Worm (Caenorhabditis elegans) whole organism, L4 larva: ENCODE results near the gene T05A8.6.
A peak's percentile ranks its signal among the peaks of the same experiment; 100 is the strongest.

Experiments
- F44E2.7 ChIP-seq: fragments of 200-800 bp; sonication (Bioruptor generic); IDR thresholded peaks from 2 replicates; pipeline ENCODE4 v2.1.2; 2022; ENCODE audit warnings: missing genetic modification characterization, missing compliant biosample characterization
- F49E8.2 ChIP-seq: sonication (generic microtip); optimal IDR thresholded peaks from 2 replicates; lab custom pipeline; 2016; ENCODE audit warnings: missing compliant biosample characterization, mild to moderate bottlenecking, missing genetic modification characterization, borderline replicate concordance
- ZK337.2 ChIP-seq: fragments of 200-800 bp; sonication (Bioruptor generic); IDR thresholded peaks from 2 replicates; pipeline ENCODE4 v1.3.6; 2022; ENCODE audit warnings: missing genetic modification reagents, missing genetic modification characterization, missing compliant biosample characterization
- aly-2 ChIP-seq: sonication (generic microtip); optimal IDR thresholded peaks from 2 replicates; lab custom pipeline; 2018; ENCODE audit warnings: missing biosample characterization, missing genetic modification characterization
- ceh-20 ChIP-seq: fragments of 200-800 bp; sonication (Bioruptor generic); IDR thresholded peaks from 2 replicates; pipeline ENCODE4 v1.3.6; 2022; ENCODE audit warnings: missing genetic modification reagents, missing genetic modification characterization, missing compliant biosample characterization
- ceh-32 ChIP-seq: sonication (generic microtip); optimal IDR thresholded peaks from 2 replicates; lab custom pipeline; 2016; ENCODE audit warnings: mild to moderate bottlenecking, missing genetic modification characterization, missing compliant biosample characterization; ENCODE audit not compliant: poor library complexity
- ces-1 ChIP-seq: fragments of 150-350 bp; sonication (generic microtip); optimal IDR thresholded peaks from 4 replicates; lab custom pipeline; 2014; ENCODE audit warnings: missing biosample characterization, missing genetic modification reagents, missing genetic modification characterization
- ctbp-1 ChIP-seq: fragments of 200-800 bp; sonication (Bioruptor generic); IDR thresholded peaks from 2 replicates; pipeline ENCODE4 v1.3.6; 2022; ENCODE audit warnings: missing genetic modification reagents, missing genetic modification characterization, missing compliant biosample characterization
- daf-16 ChIP-seq, 3 experiments: sonication (generic microtip); optimal IDR thresholded peaks; 2 replicates each; lab custom pipeline; 2016 to 2017; ENCODE audit warnings: missing genetic modification characterization in 3 of 3, missing genetic modification reagents in 3 of 3, mild to moderate bottlenecking in 2 of 3, missing compliant biosample characterization in 2 of 3, missing biosample characterization in 1 of 3, moderate library complexity in 1 of 3
- daf-8 ChIP-seq: fragments of 200-800 bp; sonication (Bioruptor generic); IDR thresholded peaks from 2 replicates; pipeline ENCODE4 v1.3.6; 2022; ENCODE audit warnings: missing genetic modification characterization, missing compliant biosample characterization
- dmd-8 ChIP-seq: fragments of 200-800 bp; sonication (Bioruptor generic); IDR thresholded peaks from 2 replicates; pipeline ENCODE4 v1.3.6; 2022; ENCODE audit warnings: missing genetic modification characterization, missing compliant biosample characterization
- dmd-9 ChIP-seq: fragments of 200-800 bp; sonication (Bioruptor generic); IDR thresholded peaks from 2 replicates; pipeline ENCODE4 v1.3.6; 2022; ENCODE audit warnings: missing genetic modification reagents, missing genetic modification characterization, missing compliant biosample characterization
- egl-27 ChIP-seq: sonication (generic microtip); optimal IDR thresholded peaks from 3 replicates; lab custom pipeline; 2017; ENCODE audit warnings: missing biosample characterization, missing genetic modification reagents, missing genetic modification characterization
- fkh-10 ChIP-seq: fragments of 150-350 bp; optimal IDR thresholded peaks from 2 replicates; lab custom pipeline; 2014; ENCODE audit warnings: missing biosample characterization, missing genetic modification reagents, missing genetic modification characterization
- fos-1 ChIP-seq: fragments of 150-350 bp; optimal IDR thresholded peaks from 2 replicates; lab custom pipeline; 2014; ENCODE audit warnings: missing biosample characterization, missing genetic modification characterization
- hif-1 ChIP-seq, 2 experiments: sonication (generic microtip); optimal IDR thresholded peaks; 2 replicates each; lab custom pipeline; 2016 to 2017; ENCODE audit warnings: missing compliant biosample characterization in 2 of 2, missing genetic modification characterization in 2 of 2, missing genetic modification reagents in 2 of 2, missing genotype in 2 of 2, mild to moderate bottlenecking in 1 of 2
- hmg-1.1 ChIP-seq: fragments of 200-800 bp; sonication (Bioruptor generic); IDR thresholded peaks from 2 replicates; pipeline ENCODE4 v1.3.6; 2022; ENCODE audit warnings: missing genetic modification reagents, missing genetic modification characterization, missing compliant biosample characterization
- lim-7 ChIP-seq: fragments of 200-800 bp; sonication (Bioruptor generic); IDR thresholded peaks from 2 replicates; pipeline ENCODE4 v1.3.6; 2022; ENCODE audit warnings: missing genetic modification characterization, missing compliant biosample characterization
- lin-15B ChIP-seq: fragments of 150-350 bp; sonication (generic microtip); optimal IDR thresholded peaks from 3 replicates; lab custom pipeline; 2014; ENCODE audit warnings: missing biosample characterization, missing genetic modification characterization
- mep-1 ChIP-seq: fragments of 150-350 bp; sonication (generic microtip); optimal IDR thresholded peaks from 3 replicates; lab custom pipeline; 2014; ENCODE audit warnings: missing biosample characterization, missing genetic modification characterization
- nhr-102 ChIP-seq: sonication (generic microtip); optimal IDR thresholded peaks from 2 replicates; lab custom pipeline; 2016; ENCODE audit warnings: mild to moderate bottlenecking, missing genetic modification characterization, moderate library complexity, missing compliant biosample characterization
- nhr-111 ChIP-seq: fragments of 200-800 bp; sonication (Bioruptor generic); optimal IDR thresholded peaks from 2 replicates; lab custom pipeline; 2018; ENCODE audit warnings: mild to moderate bottlenecking, missing genetic modification characterization, missing compliant biosample characterization
- nhr-25 ChIP-seq: sonication (generic microtip); optimal IDR thresholded peaks from 2 replicates; lab custom pipeline; 2017; ENCODE audit warnings: missing genetic modification characterization, mild to moderate bottlenecking, missing compliant biosample characterization, antibody characterized with exemption, moderate library complexity, borderline replicate concordance; ENCODE audit not compliant: insufficient read depth
- nhr-28 ChIP-seq: fragments of 150-350 bp; optimal IDR thresholded peaks from 2 replicates; lab custom pipeline; 2014; ENCODE audit warnings: missing biosample characterization, missing genetic modification characterization
- nhr-41 ChIP-seq: fragments of 200-800 bp; sonication (Bioruptor generic); IDR thresholded peaks from 2 replicates; pipeline ENCODE4 v1.3.6; 2022; ENCODE audit warnings: missing genetic modification reagents, missing genetic modification characterization, missing compliant biosample characterization
- nhr-48 ChIP-seq: sonication (generic microtip); optimal IDR thresholded peaks from 2 replicates; lab custom pipeline; 2016; ENCODE audit warnings: mild to moderate bottlenecking, missing genetic modification characterization, missing compliant biosample characterization
- nhr-6 ChIP-seq: fragments of 150-350 bp; optimal IDR thresholded peaks from 2 replicates; lab custom pipeline; 2014; ENCODE audit warnings: missing biosample characterization, missing genetic modification characterization
- set-16 ChIP-seq: fragments of 200-800 bp; sonication (Bioruptor generic); IDR thresholded peaks from 2 replicates; pipeline ENCODE4 v1.3.6; 2022; ENCODE audit warnings: missing genetic modification reagents, missing genetic modification characterization, missing compliant biosample characterization
- snpc-1.2 ChIP-seq: fragments of 200-800 bp; sonication (Bioruptor generic); IDR thresholded peaks from 2 replicates; pipeline ENCODE4 v1.3.6; 2022; ENCODE audit warnings: missing genetic modification reagents, missing genetic modification characterization, missing compliant biosample characterization
- spr-1 ChIP-seq: sonication (generic microtip); optimal IDR thresholded peaks from 2 replicates; lab custom pipeline; 2016; ENCODE audit warnings: mild to moderate bottlenecking, missing genetic modification characterization, missing compliant biosample characterization
- unc-130 ChIP-seq: sonication (generic microtip); optimal IDR thresholded peaks from 2 replicates; lab custom pipeline; 2016; ENCODE audit warnings: missing genetic modification reagents, missing genetic modification characterization, missing compliant biosample characterization
- unc-62 ChIP-seq, 3 experiments: fragments of 150-350 bp in 1 of 3; sonication (generic microtip); optimal IDR thresholded peaks in 2 of 3; peaks in 1 of 3; 1 replicate in 1 of 3; 2 replicates in 2 of 3; lab custom pipeline; 2014 to 2017; ENCODE audit warnings: missing biosample characterization in 3 of 3, missing genetic modification characterization in 3 of 3, missing genetic modification reagents in 3 of 3, missing genotype in 1 of 3

T05A8.6 gene

ce11 chrII:2774904-2775303, 35.4 kb upstream of the T05A8.6 start, which contains the start of gene fbxb-111:
TSS of gene fbxb-111 (minus strand) at chrII:2775004.
- TF ChIP-seq nhr-41 (GFP tag; lab: Robert Waterston, UW) (no peak), spr-1 (no peak), unc-62 (GFP tag; optimal IDR thresholded peaks at IDR 0.05 in 1 of 2; lab: Kevin White, UChicago) (no peak), unc-62 (tag; optimal IDR thresholded peaks at IDR 0.05; lab: Kevin White, UChicago) (no peak), snpc-1.2 (GFP tag; lab: Robert Waterston, UW) (no peak), unc-130 (no peak), dmd-8 (GFP tag; lab: Robert Waterston, UW) (no peak), ceh-20 (no peak), F44E2.7 (no peak), nhr-48 (no peak), hif-1 (tag; optimal IDR thresholded peaks at IDR 0.05; lab: Kevin White, UChicago) (no peak), nhr-28 (no peak)

ce11 chrII:2773534-2773933, 34.0 kb upstream of the T05A8.6 start, which contains the start of gene sdz-9:
TSS of gene sdz-9 (minus strand) at chrII:2773634.
- TF ChIP-seq unc-62 (GFP tag; optimal IDR thresholded peaks at IDR 0.05 in 1 of 2; lab: Kevin White, UChicago) = peak in 1 of 2 experiments; percentile 10
- TF ChIP-seq unc-62 (tag; optimal IDR thresholded peaks at IDR 0.05; lab: Kevin White, UChicago) = no peak
- TF ChIP-seq ceh-32 (tag; lab: Kevin White, UChicago) = no peak

ce11 chrII:2772166-2772565, 32.6 kb upstream of the T05A8.6 start, which contains the start of gene sdz-10:
TSS of gene sdz-10 (minus strand) at chrII:2772266.
- TF ChIP-seq fos-1 (tag; lab: Kevin White, UChicago) = no peak
- no peak for TF ChIP-seq ZK337.2 (GFP tag; lab: Robert Waterston, UW)
- TF ChIP-seq daf-8 (GFP tag; lab: Robert Waterston, UW) = no peak
- no peak for TF ChIP-seq lim-7 (GFP tag; lab: Robert Waterston, UW)
- TF ChIP-seq spr-1 = no peak

- TF ChIP-seq egl-27 (tag; lab: Kevin White, UChicago) (no peak), lin-15B (tag; lab: Kevin White, UChicago) (no peak), nhr-111 (no peak), snpc-1.2 (GFP tag; lab: Robert Waterston, UW) (no peak), aly-2 (tag; lab: Kevin White, UChicago) (no peak), ces-1 (GFP tag; lab: Kevin White, UChicago) (no peak), ctbp-1 (GFP tag; lab: Robert Waterston, UW) (no peak), nhr-102 (tag; lab: Kevin White, UChicago) (no peak), set-16 (no peak), F49E8.2 (no peak), nhr-25 (tag; lab: Kevin White, UChicago) (no peak), hmg-1.1 (GFP tag; lab: Robert Waterston, UW) (no peak)
Observed at ce11 chrII:2770788-2771187, 31.3 kb upstream of the T05A8.6 start, which contains the start of gene fbxb-105. TSS of gene fbxb-105 (minus strand) at chrII:2770888.

ce11 chrII:2769021-2769420, 29.5 kb upstream of the T05A8.6 start, which contains the start of gene F08D12.7:
TSS of gene F08D12.7 (minus strand) at chrII:2769121.
- TF ChIP-seq daf-16 (GFP tag; optimal IDR thresholded peaks at IDR 0.05; lab: Kevin White, UChicago) (peak in 1 of 2 experiments; percentile 36), daf-16 (tag; optimal IDR thresholded peaks at IDR 0.05; lab: Kevin White, UChicago) (no peak), dmd-9 (GFP tag; lab: Robert Waterston, UW) (no peak), mep-1 (tag; lab: Kevin White, UChicago) (no peak), fkh-10 (GFP tag; lab: Kevin White, UChicago) (no peak), nhr-6 (tag; lab: Kevin White, UChicago) (no peak), egl-27 (tag; lab: Kevin White, UChicago) (no peak)
- TF ChIP-seq, all 104 proteins: peak for 1
